Fruit fly (Drosophila melanogaster): Measurements from ENCODE around the gene dyl.

Gene dyl

dm6 chr3L:4252862-4253610, 54.5 kb downstream of the dyl start (continued):
- TF ChIP-seq Eip75B (GFP tag; optimal IDR thresholded peaks at IDR 0.05): no peak
- TF ChIP-seq fd59A (GFP tag; optimal IDR thresholded peaks at IDR 0.05): peak; percentile 25
- no peak for TF ChIP-seq dsx (GFP tag; optimal IDR thresholded peaks at IDR 0.05; ENCODE audit: poor library complexity, severe bottlenecking)
- no peak for TF ChIP-seq CG11902 (GFP tag; optimal IDR thresholded peaks at IDR 0.05)
- TF ChIP-seq CG3919 (GFP tag; optimal IDR thresholded peaks at IDR 0.05): peak; percentile 25
- peak; percentile 0 for TF ChIP-seq Ets96B (tag; optimal IDR thresholded peaks at IDR 0.05)
- peak; percentile 50 for TF ChIP-seq CG6792 (GFP tag; optimal IDR thresholded peaks at IDR 0.05)
- no peak for TF ChIP-seq CG1621 (tag; optimal IDR thresholded peaks at IDR 0.05)
- no peak for TF ChIP-seq Hr4 (GFP tag; optimal IDR thresholded peaks at IDR 0.05)
- TF ChIP-seq CG8632 (GFP tag; optimal IDR thresholded peaks at IDR 0.05): no peak
- no peak for TF ChIP-seq CG8119 (GFP tag; IDR thresholded peaks at IDR 0.05)
- peak; percentile 16 for TF ChIP-seq spab (GFP tag; optimal IDR thresholded peaks at IDR 0.05)
- TF ChIP-seq topi (GFP tag; optimal IDR thresholded peaks at IDR 0.05): no peak
- no peak for TF ChIP-seq CG6808 (GFP tag; optimal IDR thresholded peaks at IDR 0.05)
- TF ChIP-seq fd85E (GFP tag; optimal IDR thresholded peaks at IDR 0.05): no peak
- peak; percentile 9 for TF ChIP-seq Ets21C (GFP tag; optimal IDR thresholded peaks at IDR 0.05)
- peak; percentile 30 for TF ChIP-seq net (GFP tag; optimal IDR thresholded peaks at IDR 0.05)
- peak; percentile 53 for TF ChIP-seq Sox14 (GFP tag; optimal IDR thresholded peaks at IDR 0.05)
- no peak for TF ChIP-seq Hr38 (GFP tag; optimal IDR thresholded peaks at IDR 0.05)
- no peak for TF ChIP-seq Lpt (GFP tag; optimal IDR thresholded peaks at IDR 0.05)
- TF ChIP-seq OdsH (GFP tag; optimal IDR thresholded peaks at IDR 0.05): no peak
- TF ChIP-seq dac (GFP tag; optimal IDR thresholded peaks at IDR 0.05): no peak
- no peak for TF ChIP-seq CG34406 (GFP tag; optimal IDR thresholded peaks at IDR 0.05)
- TF ChIP-seq acj6 (GFP tag; optimal IDR thresholded peaks at IDR 0.05): peak; percentile 9
- TF ChIP-seq CG15336 (GFP tag; IDR thresholded peaks at IDR 0.05): no peak
- no peak for TF ChIP-seq CG4318 (GFP tag; optimal IDR thresholded peaks at IDR 0.05)
- TF ChIP-seq svp (GFP tag): peak; percentile 95

dm6 chr3L:4252121-4252861, 55.2 kb downstream of the dyl start:
- TF ChIP-seq CG3032 (tag; optimal IDR thresholded peaks at IDR 0.05) (no peak), CG6163 (GFP tag; IDR thresholded peaks at IDR 0.05) (peak; percentile 53), esn (GFP tag; optimal IDR thresholded peaks at IDR 0.05) (peak; percentile 33), dsx (GFP tag; optimal IDR thresholded peaks at IDR 0.05; ENCODE audit: poor library complexity, severe bottlenecking) (peak; percentile 25)

All from whole organism, prepupa.